Worm (Caenorhabditis elegans) whole organism, L2 larva: ENCODE data around the gene F42A10.5.

Source experiments
- C34F6.9 ChIP-seq: fragments of 150-350 bp; optimal IDR thresholded peaks from 2 replicates; lab custom pipeline; 2014; ENCODE audit warnings: missing biosample characterization, missing genetic modification characterization
- F13H6.1 ChIP-seq: sonication (generic microtip); optimal IDR thresholded peaks from 2 replicates; lab custom pipeline; 2016; ENCODE audit warnings: missing genetic modification characterization, missing compliant biosample characterization
- alr-1 ChIP-seq: fragments of 150-350 bp; optimal IDR thresholded peaks from 2 replicates; lab custom pipeline; 2014; ENCODE audit warnings: missing biosample characterization, missing genetic modification characterization
- ceh-16 ChIP-seq: fragments of 150-350 bp; optimal IDR thresholded peaks from 2 replicates; lab custom pipeline; 2014; ENCODE audit warnings: missing biosample characterization, missing genetic modification characterization
- egl-27 ChIP-seq: sonication (generic microtip); optimal IDR thresholded peaks from 3 replicates; lab custom pipeline; 2017; ENCODE audit warnings: missing biosample characterization, missing genetic modification reagents, missing genetic modification characterization
- elt-1 ChIP-seq: fragments of 150-350 bp; optimal IDR thresholded peaks from 2 replicates; lab custom pipeline; 2014; ENCODE audit warnings: missing biosample characterization, missing genetic modification characterization
- fos-1 ChIP-seq: fragments of 150-350 bp; optimal IDR thresholded peaks from 2 replicates; lab custom pipeline; 2014; ENCODE audit warnings: missing biosample characterization, missing genetic modification characterization
- gmeb-1 ChIP-seq: fragments of 150-350 bp; optimal IDR thresholded peaks from 2 replicates; lab custom pipeline; 2014; ENCODE audit warnings: missing biosample characterization, missing genetic modification characterization
- lin-11 ChIP-seq: fragments of 150-350 bp; sonication (generic microtip); optimal IDR thresholded peaks from 2 replicates; lab custom pipeline; 2014; ENCODE audit warnings: missing biosample characterization, missing genetic modification characterization, inconsistent platforms, mixed read lengths
- lin-13 ChIP-seq: fragments of 150-350 bp; optimal IDR thresholded peaks from 2 replicates; lab custom pipeline; 2014; ENCODE audit warnings: missing biosample characterization, missing genetic modification reagents, missing genetic modification characterization
- lsy-2 ChIP-seq, 2 experiments: fragments of 150-350 bp in 1 of 2; sonication (generic microtip) in 1 of 2; optimal IDR thresholded peaks; 2 replicates each; lab custom pipeline; 2014 to 2017; ENCODE audit warnings: missing biosample characterization in 2 of 2, missing genetic modification characterization in 2 of 2
- mab-5 ChIP-seq: fragments of 150-350 bp; optimal IDR thresholded peaks from 2 replicates; lab custom pipeline; 2014; ENCODE audit warnings: missing biosample characterization, missing genetic modification characterization
- mbf-1 ChIP-seq: sonication (generic microtip); optimal IDR thresholded peaks from 2 replicates; lab custom pipeline; 2017; ENCODE audit warnings: missing biosample characterization, missing genetic modification characterization
- mdl-1 ChIP-seq, 2 experiments: fragments of 150-350 bp in 1 of 2; sonication (generic microtip) in 1 of 2; optimal IDR thresholded peaks; 2 replicates each; lab custom pipeline; 2017; ENCODE audit warnings: missing biosample characterization in 2 of 2, missing genetic modification characterization in 2 of 2
- nhr-10 ChIP-seq: sonication (generic microtip); optimal IDR thresholded peaks from 2 replicates; lab custom pipeline; 2017; ENCODE audit warnings: missing biosample characterization, missing genetic modification characterization
- nhr-11 ChIP-seq: fragments of 150-350 bp; optimal IDR thresholded peaks from 2 replicates; lab custom pipeline; 2014; ENCODE audit warnings: missing biosample characterization, missing genetic modification characterization
- nhr-12 ChIP-seq: fragments of 150-350 bp; optimal IDR thresholded peaks from 2 replicates; lab custom pipeline; 2014; ENCODE audit warnings: missing biosample characterization, missing genetic modification characterization
- nhr-129 ChIP-seq: fragments of 150-350 bp; optimal IDR thresholded peaks from 2 replicates; lab custom pipeline; 2014; ENCODE audit warnings: missing biosample characterization, missing genetic modification characterization
- nhr-237 ChIP-seq: fragments of 150-350 bp; optimal IDR thresholded peaks from 2 replicates; lab custom pipeline; 2014; ENCODE audit warnings: missing biosample characterization, missing genetic modification characterization
- nhr-25 ChIP-seq: fragments of 150-350 bp; sonication (generic microtip); optimal IDR thresholded peaks from 3 replicates; lab custom pipeline; 2014; ENCODE audit warnings: missing biosample characterization, missing genetic modification characterization
- nhr-77 ChIP-seq: fragments of 150-350 bp; optimal IDR thresholded peaks from 2 replicates; lab custom pipeline; 2014; ENCODE audit warnings: missing biosample characterization, missing genetic modification characterization
- sma-9 ChIP-seq, 2 experiments: fragments of 150-350 bp in 1 of 2; sonication (generic microtip) in 1 of 2; optimal IDR thresholded peaks; 2 replicates each; lab custom pipeline; 2014 to 2016; ENCODE audit warnings: missing genetic modification characterization in 2 of 2, mild to moderate bottlenecking in 1 of 2, missing biosample characterization in 1 of 2, missing compliant biosample characterization in 1 of 2, missing genetic modification reagents in 1 of 2, moderate library complexity in 1 of 2
- snpc-4 ChIP-seq: fragments of 150-350 bp; optimal IDR thresholded peaks from 2 replicates; lab custom pipeline; 2014; ENCODE audit warnings: missing biosample characterization, missing genetic modification characterization
- unc-39 ChIP-seq: fragments of 150-350 bp; optimal IDR thresholded peaks from 2 replicates; lab custom pipeline; 2014; ENCODE audit warnings: missing biosample characterization, missing genetic modification characterization
- unc-55 ChIP-seq: fragments of 150-350 bp; sonication (generic microtip); optimal IDR thresholded peaks from 3 replicates; lab custom pipeline; 2014; ENCODE audit warnings: missing biosample characterization, missing genetic modification reagents, missing genetic modification characterization
- unc-62 ChIP-seq: fragments of 150-350 bp; optimal IDR thresholded peaks from 2 replicates; lab custom pipeline; 2014; ENCODE audit warnings: missing biosample characterization, missing genetic modification reagents, missing genetic modification characterization
- ztf-1 ChIP-seq: fragments of 200-800 bp; sonication (Bioruptor generic); conservative IDR thresholded peaks from 2 replicates; pipeline ENCODE4 v1.3.6; 2022; ENCODE audit warnings: missing genetic modification characterization, missing compliant biosample characterization
- ztf-4 ChIP-seq: fragments of 150-350 bp; optimal IDR thresholded peaks from 2 replicates; lab custom pipeline; 2014; ENCODE audit warnings: missing biosample characterization, missing genetic modification characterization

F42A10.5 gene

DNA sequence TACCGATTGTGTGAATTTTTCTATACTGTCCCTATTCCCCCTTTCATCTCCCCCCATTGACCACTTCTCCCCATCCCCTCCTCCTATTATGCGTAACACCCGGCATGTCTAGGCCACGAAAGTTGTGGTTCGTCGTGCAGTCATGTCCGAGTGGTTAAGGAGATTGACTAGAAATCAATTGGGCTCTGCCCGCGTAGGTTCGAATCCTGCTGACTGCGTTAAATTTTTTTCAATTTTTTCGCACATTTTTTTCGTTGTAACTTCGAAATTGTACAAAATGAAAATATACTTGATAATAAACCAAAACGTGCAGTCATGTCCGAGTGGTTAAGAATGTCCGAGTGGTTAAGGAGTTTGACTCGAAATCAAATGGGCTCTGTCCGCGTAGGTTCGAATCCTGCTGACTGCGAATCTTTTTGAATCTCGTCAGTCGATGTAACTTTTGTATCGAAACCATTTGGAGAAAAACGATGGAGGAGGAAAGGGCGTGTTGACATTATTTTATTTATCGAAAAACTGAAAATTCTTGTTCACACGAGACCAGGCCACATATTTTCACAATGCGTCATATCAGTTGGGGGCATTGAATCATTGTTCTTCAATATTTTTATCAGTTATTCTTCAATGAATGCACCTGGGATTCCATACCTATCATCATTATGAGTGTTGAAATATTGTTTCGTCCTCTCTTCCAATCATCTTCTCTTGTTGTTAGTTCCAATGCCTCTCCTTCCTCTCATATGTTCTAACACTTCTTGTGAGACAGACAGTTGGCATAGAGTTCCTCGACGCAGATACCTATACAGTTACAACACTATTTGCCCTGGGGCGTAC, 14.4 kb downstream of the F42A10.5 start, which contains the start of gene nfm-1 (continued):
- TF ChIP-seq unc-55 (GFP tag; lab: Kevin White, UChicago): peak; percentile 63

ce11 chrIII:6157708-6158321, 15.5 kb downstream of the F42A10.5 start, which contains the start of gene anmt-2:
Gene anmt-2, minus strand, starts transcription at chrIII:6157758.
- TF ChIP-seq nhr-129: peak; percentile 56
- TF ChIP-seq sma-9 (GFP tag; optimal IDR thresholded peaks at IDR 0.05; lab: Kevin White, UChicago): peak; percentile 71
- TF ChIP-seq sma-9 (tag; optimal IDR thresholded peaks at IDR 0.05; lab: Kevin White, UChicago): no peak
- no peak for TF ChIP-seq unc-55 (GFP tag; lab: Kevin White, UChicago)
- no peak for TF ChIP-seq lin-11 (tag; lab: Kevin White, UChicago)
- peak; percentile 69 for TF ChIP-seq F13H6.1 (tag; lab: Kevin White, UChicago)
- TF ChIP-seq, all 48 proteins: peak for 3

- TF ChIP-seq ceh-16 (no peak), nhr-237 (tag; lab: Kevin White, UChicago) (no peak), C34F6.9 (tag; lab: Kevin White, UChicago) (peak; percentile 33), F13H6.1 (tag; lab: Kevin White, UChicago) (peak; percentile 23), nhr-77 (no peak)
Measured at ce11 chrIII:6155787-6156186, 17.5 kb downstream of the F42A10.5 start.

DNA sequence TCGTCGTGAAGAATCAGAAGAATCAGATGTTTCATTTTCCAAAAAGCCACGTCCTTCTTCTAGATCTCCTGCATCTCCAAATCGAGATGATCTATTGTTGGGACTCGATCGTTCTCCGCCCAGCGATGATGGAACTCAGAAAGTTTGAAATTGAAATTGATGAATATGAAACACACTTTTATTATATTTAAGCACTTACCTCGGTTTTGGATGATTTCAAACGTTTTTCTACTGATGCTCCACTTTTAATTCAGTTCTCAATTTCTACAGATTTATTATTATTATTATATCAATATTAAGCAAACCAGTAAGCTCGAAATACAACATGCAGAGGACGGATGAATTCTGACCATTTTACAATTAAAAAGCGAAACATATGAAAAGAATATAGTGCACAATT, 18.7 kb downstream of the F42A10.5 start:
- TF ChIP-seq nhr-11 (tag; lab: Kevin White, UChicago) (no peak), nhr-237 (tag; lab: Kevin White, UChicago) (no peak), unc-39 (no peak), nhr-10 (tag; lab: Kevin White, UChicago) (no peak), nhr-12 (no peak), unc-62 (GFP tag; lab: Kevin White, UChicago) (no peak), lin-13 (GFP tag; lab: Kevin White, UChicago) (no peak), alr-1 (no peak), sma-9 (GFP tag; optimal IDR thresholded peaks at IDR 0.05; lab: Kevin White, UChicago) (no peak), sma-9 (tag; optimal IDR thresholded peaks at IDR 0.05; lab: Kevin White, UChicago) (no peak), ztf-4 (no peak), mdl-1 (tag; optimal IDR thresholded peaks at IDR 0.05; lab: Kevin White, UChicago) (no peak), mab-5 (tag; lab: Kevin White, UChicago) (no peak), elt-1 (tag; lab: Kevin White, UChicago) (no peak), egl-27 (tag; lab: Kevin White, UChicago) (no peak), nhr-25 (tag; lab: Kevin White, UChicago) (no peak), mbf-1 (tag; lab: Kevin White, UChicago) (no peak), ceh-16 (no peak)

ce11 chrIII:6149467-6150072, 23.7 kb downstream of the F42A10.5 start, which contains the start of the genes wht-7 and Y42G9A.1:
Gene wht-7, minus strand, starts transcription at chrIII:6149597.
Gene Y42G9A.1, plus strand, starts transcription at chrIII:6149961.
- TF ChIP-seq nhr-11 (tag; lab: Kevin White, UChicago) (no peak), gmeb-1 (tag; lab: Kevin White, UChicago) (peak; percentile 10), fos-1 (tag; lab: Kevin White, UChicago) (peak; percentile 67)

- TF ChIP-seq snpc-4 (tag; lab: Kevin White, UChicago) (no peak), mab-5 (tag; lab: Kevin White, UChicago) (no peak), lsy-2 (tag; optimal IDR thresholded peaks at IDR 0.05; lab: Kevin White, UChicago) (no peak), C34F6.9 (tag; lab: Kevin White, UChicago) (no peak), alr-1 (no peak), ztf-1 (GFP tag; lab: Robert Waterston, UW) (no peak), ztf-4 (no peak), mbf-1 (tag; lab: Kevin White, UChicago) (no peak)
Measured at ce11 chrIII:6148684-6149083, 24.6 kb downstream of the F42A10.5 start.
